Worm (Caenorhabditis elegans): ENCODE results near the gene cash-1.

ce11 chrV:10371951-10372350 is 9.9 kb downstream of the cash-1 start, which contains the start of gene ugt-49:
- no peak for TF ChIP-seq gmeb-1 (tag; optimal IDR thresholded peaks at IDR 0.05)
- no peak for TF ChIP-seq nhr-25 (tag; optimal IDR thresholded peaks at IDR 0.05)
- no peak for TF ChIP-seq elt-1 (tag; optimal IDR thresholded peaks at IDR 0.05)
- no peak for TF ChIP-seq aly-2 (tag; optimal IDR thresholded peaks at IDR 0.05)
- TF ChIP-seq nhr-129 (tag; optimal IDR thresholded peaks at IDR 0.05): no peak
- TF ChIP-seq nhr-237 (tag; optimal IDR thresholded peaks at IDR 0.05): no peak

All from whole organism, L2 larva.